Worm (Caenorhabditis elegans): ENCODE results near the gene F36G9.3.

- TF ChIP-seq ceh-36 (tag; optimal IDR thresholded peaks at IDR 0.05) (no peak), ama-1 (optimal IDR thresholded peaks at IDR 0.05) (no peak), tbx-37 (GFP tag; conservative IDR thresholded peaks at IDR 0.05) (no peak), aly-1 (tag; optimal IDR thresholded peaks at IDR 0.05) (no peak), F13C5.2 (tag; optimal IDR thresholded peaks at IDR 0.05) (no peak), tra-4 (tag; optimal IDR thresholded peaks at IDR 0.05) (no peak), ceh-13 (GFP tag; optimal IDR thresholded peaks at IDR 0.05) (no peak), flt-1 (GFP tag; IDR thresholded peaks at IDR 0.05) (no peak)
These were observed 39.7 kb upstream of the F36G9.3 start, which contains the start of gene F35E8.9 for ce11 chrV:15917458-15917857.
